Worm (Caenorhabditis elegans) whole organism, L1 larva: Measurements from ENCODE around the gene praf-3.

Source experiments
- C16A3.4 ChIP-seq: fragments of 150-350 bp; optimal IDR thresholded peaks from 2 replicates; lab custom pipeline; 2014; ENCODE audit warnings: missing biosample characterization, missing genetic modification characterization
- F16B12.6 ChIP-seq: fragments of 150-350 bp; optimal IDR thresholded peaks from 2 replicates; lab custom pipeline; 2014; ENCODE audit warnings: missing biosample characterization, missing genetic modification characterization
- aly-2 ChIP-seq: fragments of 150-350 bp; optimal IDR thresholded peaks from 2 replicates; lab custom pipeline; 2014; ENCODE audit warnings: missing biosample characterization, missing genetic modification characterization
- ama-1 ChIP-seq: fragments of 150-350 bp; optimal IDR thresholded peaks from 2 replicates; lab custom pipeline; 2014
- blmp-1 ChIP-seq: fragments of 150-350 bp; optimal IDR thresholded peaks from 2 replicates; lab custom pipeline; 2014; ENCODE audit warnings: missing biosample characterization, missing genetic modification characterization
- ceh-8 ChIP-seq: fragments of 200-800 bp; sonication (Bioruptor generic); optimal IDR thresholded peaks from 2 replicates; lab custom pipeline; 2018; ENCODE audit warnings: mild to moderate bottlenecking, missing genetic modification characterization, moderate library complexity, missing compliant biosample characterization
- ceh-82 ChIP-seq, 3 experiments: fragments of 150-350 bp in 1 of 3; sonication (generic microtip) in 2 of 3; optimal IDR thresholded peaks; 2 replicates each; lab custom pipeline; 2014 to 2017; ENCODE audit warnings: missing biosample characterization in 3 of 3, missing genetic modification characterization in 3 of 3
- ceh-88 ChIP-seq: fragments of 200-800 bp; sonication (Bioruptor generic); IDR thresholded peaks from 2 replicates; pipeline ENCODE4 v1.3.6; 2022; ENCODE audit warnings: missing genetic modification characterization, missing compliant biosample characterization
- dsc-1 ChIP-seq: sonication (generic microtip); optimal IDR thresholded peaks from 2 replicates; lab custom pipeline; 2016; ENCODE audit warnings: mild to moderate bottlenecking, missing genetic modification characterization, missing compliant biosample characterization
- efl-1 ChIP-seq, 4 experiments: fragments of 150-350 bp; optimal IDR thresholded peaks in 3 of 4; peaks in 1 of 4; 1 replicate in 1 of 4; 2 replicates in 3 of 4; lab custom pipeline; 2014; ENCODE audit warnings: missing biosample characterization in 2 of 4, missing genetic modification characterization in 2 of 4, missing genetic modification reagents in 2 of 4
- efl-3 ChIP-seq: fragments of 200-800 bp; sonication (Bioruptor generic); optimal IDR thresholded peaks from 2 replicates; lab custom pipeline; 2018; ENCODE audit warnings: mild to moderate bottlenecking, missing genetic modification characterization, missing compliant biosample characterization
- egl-13 ChIP-seq: sonication (generic microtip); optimal IDR thresholded peaks from 2 replicates; lab custom pipeline; 2016; ENCODE audit warnings: missing genotype, missing genetic modification reagents, missing genetic modification characterization, missing compliant biosample characterization
- egl-27 ChIP-seq, 2 experiments: fragments of 150-350 bp in 1 of 2; sonication (generic microtip); optimal IDR thresholded peaks; 3 replicates each; lab custom pipeline; 2017 to 2018; ENCODE audit warnings: missing biosample characterization in 2 of 2, missing genetic modification characterization in 2 of 2, missing genetic modification reagents in 2 of 2
- elt-2 ChIP-seq: sonication (generic microtip); optimal IDR thresholded peaks from 2 replicates; lab custom pipeline; 2016; ENCODE audit warnings: missing genetic modification characterization, mild to moderate bottlenecking, inconsistent platforms, missing compliant biosample characterization, missing genetic modification reagents
- elt-3 ChIP-seq, 6 experiments: fragments of 150-350 bp in 1 of 6; sonication (generic microtip); optimal IDR thresholded peaks; 2 replicates each; lab custom pipeline; 2017 to 2018; ENCODE audit warnings: missing biosample characterization in 6 of 6, missing genetic modification characterization in 6 of 6, inconsistent platforms in 1 of 6
- ets-5 ChIP-seq: fragments of 200-800 bp; sonication (Bioruptor generic); IDR thresholded peaks from 2 replicates; pipeline ENCODE4 v1.3.6; 2022; ENCODE audit warnings: missing genetic modification characterization, missing compliant biosample characterization
- fkh-4 ChIP-seq: sonication (generic microtip); optimal IDR thresholded peaks from 2 replicates; lab custom pipeline; 2016; ENCODE audit warnings: missing compliant biosample characterization, missing genetic modification characterization, borderline replicate concordance
- hpl-2 ChIP-seq: fragments of 150-350 bp; optimal IDR thresholded peaks from 2 replicates; lab custom pipeline; 2014; ENCODE audit warnings: missing biosample characterization, missing genetic modification reagents, missing genetic modification characterization
- isw-1 ChIP-seq: fragments of 200-800 bp; sonication (Bioruptor generic); IDR thresholded peaks from 2 replicates; pipeline ENCODE4 v1.3.6; 2022; ENCODE audit warnings: missing genetic modification characterization, missing compliant biosample characterization
- lin-14 ChIP-seq: fragments of 200-800 bp; sonication (Bioruptor generic); optimal IDR thresholded peaks from 2 replicates; lab custom pipeline; 2018; ENCODE audit warnings: mild to moderate bottlenecking, missing genetic modification characterization, moderate library complexity, missing compliant biosample characterization
- lin-15B ChIP-seq: fragments of 150-350 bp; sonication (generic microtip); optimal IDR thresholded peaks from 3 replicates; lab custom pipeline; 2014; ENCODE audit warnings: missing biosample characterization, missing genetic modification characterization
- lir-3 ChIP-seq: sonication (generic microtip); optimal IDR thresholded peaks from 2 replicates; lab custom pipeline; 2016; ENCODE audit warnings: mild to moderate bottlenecking, missing genetic modification characterization, moderate library complexity, missing compliant biosample characterization; ENCODE audit not compliant: poor library complexity
- lsy-2 ChIP-seq, 2 experiments: fragments of 150-350 bp; optimal IDR thresholded peaks; 2 replicates each; lab custom pipeline; 2014; ENCODE audit warnings: missing biosample characterization in 2 of 2, missing genetic modification characterization in 2 of 2
- mab-9 ChIP-seq: fragments of 200-800 bp; sonication (Bioruptor generic); IDR thresholded peaks from 2 replicates; pipeline ENCODE4 v1.3.6; 2022; ENCODE audit warnings: missing genetic modification reagents, missing genetic modification characterization, missing compliant biosample characterization
- nhr-12 ChIP-seq: sonication (generic microtip); optimal IDR thresholded peaks from 2 replicates; lab custom pipeline; 2017; ENCODE audit warnings: missing biosample characterization, missing genetic modification characterization
- nhr-19 ChIP-seq: fragments of 200-800 bp; sonication (Bioruptor generic); conservative IDR thresholded peaks from 2 replicates; pipeline ENCODE4 v1.3.6; 2022; ENCODE audit warnings: missing genetic modification characterization, missing compliant biosample characterization
- nhr-20 ChIP-seq: sonication (generic microtip); optimal IDR thresholded peaks from 2 replicates; lab custom pipeline; 2016; ENCODE audit warnings: mild to moderate bottlenecking, missing genetic modification characterization, missing compliant biosample characterization
- nhr-237 ChIP-seq: fragments of 150-350 bp; optimal IDR thresholded peaks from 2 replicates; lab custom pipeline; 2014; ENCODE audit warnings: missing biosample characterization, missing genetic modification characterization
- nhr-76 ChIP-seq: sonication (generic microtip); optimal IDR thresholded peaks from 2 replicates; lab custom pipeline; 2017; ENCODE audit warnings: missing biosample characterization, missing genetic modification characterization
- nhr-77 ChIP-seq: fragments of 150-350 bp; optimal IDR thresholded peaks from 2 replicates; lab custom pipeline; 2014; ENCODE audit warnings: missing biosample characterization, missing genetic modification characterization
- nhr-85 ChIP-seq: sonication (generic microtip); peaks from one replicate; lab custom pipeline; 2016; ENCODE audit warnings: missing genetic modification characterization, inconsistent platforms, missing compliant biosample characterization
- nhr-90 ChIP-seq: sonication (generic microtip); optimal IDR thresholded peaks from 2 replicates; lab custom pipeline; 2016; ENCODE audit warnings: mild to moderate bottlenecking, missing genetic modification characterization, missing compliant biosample characterization; ENCODE audit not compliant: poor library complexity
- pag-3 ChIP-seq: sonication (generic microtip); optimal IDR thresholded peaks from 2 replicates; lab custom pipeline; 2017; ENCODE audit warnings: missing genetic modification characterization, mild to moderate bottlenecking, missing compliant biosample characterization, antibody characterized with exemption, borderline replicate concordance; ENCODE audit not compliant: insufficient read depth
- rnt-1 ChIP-seq: sonication (generic microtip); optimal IDR thresholded peaks from 2 replicates; lab custom pipeline; 2016; ENCODE audit warnings: mild to moderate bottlenecking, missing genetic modification characterization, moderate library complexity, missing compliant biosample characterization
- skn-1 ChIP-seq: fragments of 150-350 bp; optimal IDR thresholded peaks from 2 replicates; lab custom pipeline; 2014; ENCODE audit warnings: missing biosample characterization, missing genetic modification characterization
- sox-4 ChIP-seq: sonication (generic microtip); optimal IDR thresholded peaks from 2 replicates; lab custom pipeline; 2016; ENCODE audit warnings: missing genetic modification characterization, missing compliant biosample characterization
- tlp-1 ChIP-seq: fragments of 150-350 bp; optimal IDR thresholded peaks from 2 replicates; lab custom pipeline; 2014; ENCODE audit warnings: missing biosample characterization, missing genetic modification characterization
- unc-130 ChIP-seq: fragments of 150-350 bp; optimal IDR thresholded peaks from 2 replicates; lab custom pipeline; 2017; ENCODE audit warnings: missing biosample characterization, missing genetic modification characterization, inconsistent platforms
- unc-62 ChIP-seq: fragments of 150-350 bp; optimal IDR thresholded peaks from 2 replicates; lab custom pipeline; 2014; ENCODE audit warnings: missing biosample characterization, missing genetic modification reagents, missing genetic modification characterization
- xbp-1 ChIP-seq: sonication (generic microtip); optimal IDR thresholded peaks from 2 replicates; lab custom pipeline; 2016; ENCODE audit warnings: missing genetic modification characterization, missing compliant biosample characterization
- zag-1 ChIP-seq: fragments of 150-350 bp; optimal IDR thresholded peaks from 2 replicates; lab custom pipeline; 2014; ENCODE audit warnings: missing biosample characterization, missing genetic modification characterization
- zip-4 ChIP-seq: fragments of 200-800 bp; sonication (Bioruptor generic); optimal IDR thresholded peaks from 2 replicates; lab custom pipeline; 2018; ENCODE audit warnings: mild to moderate bottlenecking, missing genetic modification characterization, moderate library complexity, missing compliant biosample characterization
- ztf-11 ChIP-seq, 2 experiments: sonication (generic microtip); optimal IDR thresholded peaks; 2 replicates each; lab custom pipeline; 2016 to 2017; ENCODE audit warnings: missing genetic modification characterization in 2 of 2, missing biosample characterization in 1 of 2, missing compliant biosample characterization in 1 of 2

praf-3 gene

DNA sequence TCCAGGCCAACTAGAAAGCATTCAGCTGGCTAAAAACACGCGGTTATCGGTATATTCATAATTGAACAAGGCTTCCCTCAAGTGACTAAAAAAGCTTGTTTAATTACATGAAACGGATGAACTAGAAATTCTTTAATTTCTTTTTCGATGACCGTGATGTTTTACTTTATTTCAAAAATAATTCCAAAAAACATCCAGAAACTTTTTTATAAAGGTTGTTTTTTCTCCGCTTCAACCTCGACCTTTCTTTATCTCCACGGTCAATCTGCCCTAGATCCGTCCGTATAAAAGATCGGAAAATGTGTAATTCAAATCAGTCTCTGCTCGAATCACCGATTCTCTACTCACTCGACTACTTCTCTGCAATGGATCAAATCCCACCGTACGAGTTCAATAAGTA lies 34.3 kb upstream of the praf-3 start, which contains the start of gene F17E9.5:
F17E9.5 (plus strand) TSS at position 301 of the 400 bp plus-strand sequence.
- TF ChIP-seq lin-15B (tag; lab: Kevin White, UChicago) (no peak), ztf-11 (tag; optimal IDR thresholded peaks at IDR 0.05; lab: Kevin White, UChicago) (no peak), dsc-1 (no peak), nhr-90 (no peak), zag-1 (tag; lab: Kevin White, UChicago) (no peak), ama-1 (lab: Kevin White, UChicago) (no peak), skn-1 (tag; lab: Kevin White, UChicago) (no peak), xbp-1 (tag; lab: Kevin White, UChicago) (no peak), fkh-4 (no peak), nhr-237 (no peak), rnt-1 (no peak), nhr-85 (no peak), nhr-12 (tag; lab: Kevin White, UChicago) (no peak), mab-9 (no peak), blmp-1 (no peak), nhr-20 (tag; lab: Kevin White, UChicago) (no peak), hpl-2 (GFP tag; lab: Kevin White, UChicago) (no peak), egl-27 (tag; optimal IDR thresholded peaks at IDR 0.05; lab: Kevin White, UChicago) (no peak), unc-62 (GFP tag; lab: Kevin White, UChicago) (no peak)

DNA sequence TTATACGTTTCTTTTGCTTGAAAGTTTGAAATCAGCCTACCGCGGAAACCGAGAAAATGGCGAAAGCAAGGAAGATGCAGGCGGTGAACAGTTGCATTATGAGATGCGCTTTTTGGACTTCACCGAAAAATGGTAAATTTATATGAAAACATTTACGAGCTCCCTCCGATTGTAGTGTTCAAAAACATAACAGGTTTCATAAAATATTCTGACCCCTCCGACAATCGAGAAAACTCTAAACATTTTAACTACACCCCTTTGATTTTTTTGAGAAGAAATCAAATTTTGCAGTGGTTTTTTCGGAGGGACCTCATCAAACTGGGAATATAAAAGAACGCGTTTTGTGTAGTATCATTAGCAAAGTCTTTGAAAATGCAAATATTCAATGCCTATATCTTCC lies 32.7 kb upstream of the praf-3 start, which contains the start of the genes F17E9.18 and F17E9.15:
F17E9.18 (minus strand) TSS at position 101 of the 400 bp plus-strand sequence.
F17E9.15 (plus strand) TSS at position 368 of the 400 bp plus-strand sequence.
- TF ChIP-seq egl-27 (tag; optimal IDR thresholded peaks at IDR 0.05; lab: Kevin White, UChicago) (no peak), aly-2 (tag; lab: Kevin White, UChicago) (no peak), lsy-2 (tag; optimal IDR thresholded peaks at IDR 0.05; lab: Kevin White, UChicago) (no peak), elt-3 (tag; optimal IDR thresholded peaks at IDR 0.05; lab: Kevin White, UChicago) (no peak), nhr-20 (tag; lab: Kevin White, UChicago) (no peak), C16A3.4 (tag; lab: Kevin White, UChicago) (no peak), lin-14 (GFP tag; lab: Kevin White, UChicago) (no peak), unc-62 (GFP tag; lab: Kevin White, UChicago) (no peak), lir-3 (no peak), ceh-8 (no peak), egl-13 (no peak), nhr-77 (tag; lab: Kevin White, UChicago) (no peak), nhr-237 (no peak), efl-3 (GFP tag; lab: Kevin White, UChicago) (no peak), ceh-88 (no peak), zag-1 (tag; lab: Kevin White, UChicago) (no peak)

ce11 chrIV:8348073-8348472 lies 31.7 kb upstream of the praf-3 start, which contains the start of gene F17E9.4:
Gene F17E9.4, plus strand, starts transcription at chrIV:8348373.
- TF ChIP-seq sox-4 (tag; lab: Kevin White, UChicago) (no peak), unc-130 (no peak), nhr-12 (tag; lab: Kevin White, UChicago) (no peak), pag-3 (tag; lab: Kevin White, UChicago) (no peak), nhr-76 (tag; lab: Kevin White, UChicago) (no peak), skn-1 (tag; lab: Kevin White, UChicago) (no peak), tlp-1 (no peak), unc-62 (GFP tag; lab: Kevin White, UChicago) (no peak), elt-2 (tag; lab: Kevin White, UChicago) (no peak), C16A3.4 (tag; lab: Kevin White, UChicago) (no peak), ets-5 (GFP tag; lab: Robert Waterston, UW) (no peak), zip-4 (GFP tag; lab: Kevin White, UChicago) (no peak), nhr-90 (no peak), nhr-19 (GFP tag; lab: Robert Waterston, UW) (no peak), F16B12.6 (tag; lab: Kevin White, UChicago) (no peak), blmp-1 (no peak), lsy-2 (tag; optimal IDR thresholded peaks at IDR 0.05; lab: Kevin White, UChicago) (no peak), isw-1 (GFP tag; lab: Robert Waterston, UW) (no peak), efl-1 (optimal IDR thresholded peaks at IDR 0.05; lab: Kevin White, UChicago) (no peak), efl-1 (GFP tag; optimal IDR thresholded peaks at IDR 0.05 in 1 of 2; lab: Kevin White, UChicago) (no peak), ceh-82 (tag; optimal IDR thresholded peaks at IDR 0.05; lab: Kevin White, UChicago) (no peak)
- TF ChIP-seq, all 84 proteins: peak for 0
